Fruit fly (Drosophila melanogaster): ENCODE measurements around the gene Mulk.

Mulk gene

DNA sequence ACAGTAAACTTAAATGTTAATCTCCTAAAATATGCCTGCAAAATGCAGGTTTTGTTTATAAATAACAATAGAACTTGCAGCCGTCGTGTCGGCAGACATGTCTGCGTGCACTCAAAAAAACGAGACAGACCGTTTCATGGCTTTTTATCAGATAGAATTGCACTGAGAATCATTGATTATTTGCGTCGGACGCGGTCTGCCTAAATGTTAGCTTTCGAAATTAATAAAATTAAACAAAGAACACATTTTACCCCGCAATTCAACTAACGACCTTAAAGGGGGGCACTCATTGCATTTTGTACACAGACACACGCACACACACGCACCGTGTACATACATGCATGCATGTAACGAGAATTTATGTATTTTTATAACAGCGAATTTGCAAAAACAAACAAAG, 7.0 kb downstream of the Mulk start (continued):
- TF ChIP-seq Med (GFP tag) (peak; percentile 86), CG2199 (GFP tag; IDR thresholded peaks at IDR 0.05) (0 out of 3 replicates have a peak, but pooled peaks have one; percentile 34), D (optimal IDR thresholded peaks at IDR 0.05) (no peak), D (GFP tag; optimal IDR thresholded peaks at IDR 0.05) (no peak), sqz (GFP tag; optimal IDR thresholded peaks at IDR 0.05) (no peak), Fer2 (tag; optimal IDR thresholded peaks at IDR 0.05) (no peak), Ptx1 (GFP tag; IDR thresholded peaks at IDR 0.05) (peak; percentile 40; the same call in 1 of the 2 replicates), Hand (GFP tag; optimal IDR thresholded peaks at IDR 0.05) (no peak), Oaz (GFP tag; IDR thresholded peaks at IDR 0.05) (no peak), Antp (GFP tag; optimal IDR thresholded peaks at IDR 0.05) (peak; percentile 24), hb (GFP tag; IDR thresholded peaks at IDR 0.05; ENCODE audit: partially characterized antibody) (no peak), CG33557 (GFP tag; optimal IDR thresholded peaks at IDR 0.05) (no peak), CG3407 (GFP tag; optimal IDR thresholded peaks at IDR 0.05) (peak; percentile 18), CG17912 (GFP tag; optimal IDR thresholded peaks at IDR 0.05) (no peak), repo (GFP tag; optimal IDR thresholded peaks at IDR 0.05) (no peak), usp (GFP tag; optimal IDR thresholded peaks at IDR 0.05) (no peak), gce (GFP tag; IDR thresholded peaks at IDR 0.05) (0 out of 3 replicates have a peak, but pooled peaks have one; percentile 19), tna (GFP tag; IDR thresholded peaks at IDR 0.05; ENCODE audit: partially characterized antibody) (no peak), CG7987 (GFP tag; optimal IDR thresholded peaks at IDR 0.05) (peak; percentile 11), CG30403 (GFP tag; optimal IDR thresholded peaks at IDR 0.05) (peak; percentile 31), eyg (GFP tag; optimal IDR thresholded peaks at IDR 0.05) (no peak), CoRest (tag; optimal IDR thresholded peaks at IDR 0.05) (no peak), E2f2 (GFP tag; IDR thresholded peaks at IDR 0.05) (no peak), gfzf (GFP tag; optimal IDR thresholded peaks at IDR 0.05) (no peak), Dip3 (GFP tag; optimal IDR thresholded peaks at IDR 0.05) (no peak), CG4617 (GFP tag; optimal IDR thresholded peaks at IDR 0.05; ENCODE audit: borderline replicate concordance) (peak; percentile 0)

DNA sequence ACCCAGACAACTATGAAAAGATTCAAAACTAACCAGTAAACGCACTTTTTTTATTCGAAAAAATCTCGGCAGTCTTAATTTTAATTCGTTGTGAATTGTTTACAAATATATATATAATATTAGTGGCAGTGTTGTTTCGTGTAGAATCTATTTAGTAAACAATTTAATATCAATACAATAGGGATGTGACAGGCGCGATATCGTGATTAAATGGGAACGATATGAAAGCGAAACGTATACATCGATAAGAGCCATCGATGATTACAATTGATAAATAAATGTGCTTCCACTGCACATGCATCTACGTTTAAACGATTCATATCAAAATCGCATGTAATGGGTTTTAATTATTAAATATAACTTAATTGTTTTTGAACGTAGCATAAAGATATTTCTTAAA, 7.5 kb downstream of the Mulk start:
- TF ChIP-seq CG2712 (tag; optimal IDR thresholded peaks at IDR 0.05) (peak; percentile 32), CG13894 (tag; optimal IDR thresholded peaks at IDR 0.05) (no peak), hb (GFP tag; IDR thresholded peaks at IDR 0.05; ENCODE audit: partially characterized antibody) (peak; percentile 82), CG3995 (GFP tag; optimal IDR thresholded peaks at IDR 0.05) (peak; percentile 90), bsh (GFP tag; optimal IDR thresholded peaks at IDR 0.05) (no peak), Aef1 (GFP tag; IDR thresholded peaks at IDR 0.05) (no peak), CG8924 (tag; optimal IDR thresholded peaks at IDR 0.05) (peak; percentile 63), CG17802 (tag; optimal IDR thresholded peaks at IDR 0.05) (peak; percentile 59), pfk (GFP tag; optimal IDR thresholded peaks at IDR 0.05) (peak; percentile 91), CG15696 (tag; optimal IDR thresholded peaks at IDR 0.05) (no peak), Dll (GFP tag; IDR thresholded peaks at IDR 0.05; ENCODE audit: partially characterized antibody) (peak; percentile 81), pum (GFP tag; optimal IDR thresholded peaks at IDR 0.05) (no peak), Hey (tag; optimal IDR thresholded peaks at IDR 0.05) (no peak), Nf-YA (GFP tag; IDR thresholded peaks at IDR 0.05) (no peak), dmrt99B (tag; optimal IDR thresholded peaks at IDR 0.05) (no peak), run (tag; optimal IDR thresholded peaks at IDR 0.05) (no peak), her (GFP tag; optimal IDR thresholded peaks at IDR 0.05) (no peak), Scr (GFP tag; IDR thresholded peaks at IDR 0.05; ENCODE audit: partially characterized antibody) (peak; percentile 89), CG13775 (GFP tag; optimal IDR thresholded peaks at IDR 0.05) (no peak), tgo (GFP tag; IDR thresholded peaks at IDR 0.05) (no peak), ERR (GFP tag; optimal IDR thresholded peaks at IDR 0.05) (no peak), Fer2 (tag; optimal IDR thresholded peaks at IDR 0.05) (no peak), CG9876 (GFP tag; optimal IDR thresholded peaks at IDR 0.05) (no peak), Lim3 (GFP tag; IDR thresholded peaks at IDR 0.05) (no peak), Sox100B (GFP tag; optimal IDR thresholded peaks at IDR 0.05) (no peak), Atf3 (GFP tag; optimal IDR thresholded peaks at IDR 0.05) (no peak), NK7.1 (GFP tag; optimal IDR thresholded peaks at IDR 0.05) (no peak), CG14860 (GFP tag; IDR thresholded peaks at IDR 0.05; ENCODE audit: partially characterized antibody) (peak; percentile 85)

Data from whole organism, embryonic.